Worm (Caenorhabditis elegans) whole organism, young adult: Measurements from ENCODE around the gene mlp-1.

Experiments used
- F22D6.2 ChIP-seq: sonication (generic microtip); optimal IDR thresholded peaks from 2 replicates; lab custom pipeline; 2016; ENCODE audit warnings: mild to moderate bottlenecking, missing genetic modification characterization, missing compliant biosample characterization
- F55B11.4 ChIP-seq: sonication (generic microtip); optimal IDR thresholded peaks from 2 replicates; lab custom pipeline; 2016; ENCODE audit warnings: missing compliant biosample characterization, missing genetic modification characterization, borderline replicate concordance; ENCODE audit not compliant: insufficient read depth
- K12H6.12 ChIP-seq: fragments of 200-800 bp; sonication (Bioruptor generic); optimal IDR thresholded peaks from 2 replicates; lab custom pipeline; 2018; ENCODE audit warnings: mild to moderate bottlenecking, missing genetic modification characterization, missing compliant biosample characterization
- T07F8.4 ChIP-seq: sonication (generic microtip); optimal IDR thresholded peaks from 2 replicates; lab custom pipeline; 2016; ENCODE audit warnings: mild to moderate bottlenecking, missing genetic modification characterization, moderate library complexity, missing compliant biosample characterization
- ZK185.1 ChIP-seq: sonication (generic microtip); optimal IDR thresholded peaks from 2 replicates; lab custom pipeline; 2016; ENCODE audit warnings: mild to moderate bottlenecking, missing genetic modification characterization, missing compliant biosample characterization; ENCODE audit not compliant: poor library complexity, severe bottlenecking
- akir-1 ChIP-seq: fragments of 200-800 bp; sonication (Bioruptor generic); optimal IDR thresholded peaks from 2 replicates; lab custom pipeline; 2018; ENCODE audit warnings: mild to moderate bottlenecking, missing genetic modification characterization, moderate library complexity, missing compliant biosample characterization
- aptf-3 ChIP-seq: fragments of 200-800 bp; sonication (Bioruptor generic); IDR thresholded peaks from 2 replicates; pipeline ENCODE4 v1.3.6; 2022; ENCODE audit warnings: missing genetic modification characterization, missing compliant biosample characterization
- atf-7 ChIP-seq: sonication (generic microtip); optimal IDR thresholded peaks from 2 replicates; lab custom pipeline; 2017; ENCODE audit warnings: mild to moderate bottlenecking, missing genetic modification characterization, missing compliant biosample characterization
- attf-3 ChIP-seq: fragments of 200-800 bp; sonication (Bioruptor generic); conservative IDR thresholded peaks from 2 replicates; pipeline ENCODE4 v1.3.6; 2022; ENCODE audit warnings: missing genetic modification reagents, missing genetic modification characterization, missing compliant biosample characterization
- ccch-3 ChIP-seq: fragments of 200-800 bp; sonication (Bioruptor generic); optimal IDR thresholded peaks from 2 replicates; lab custom pipeline; 2018; ENCODE audit warnings: mild to moderate bottlenecking, missing genetic modification characterization, missing compliant biosample characterization
- cebp-1 ChIP-seq, 2 experiments: fragments of 200-800 bp in 1 of 2; sonication (Bioruptor generic) in 1 of 2; sonication (generic microtip) in 1 of 2; IDR thresholded peaks in 1 of 2; optimal IDR thresholded peaks in 1 of 2; 2 replicates each; pipeline versions ENCODE4 v1.3.6 to Lab custom; 2017 to 2022; ENCODE audit warnings: missing compliant biosample characterization in 2 of 2, missing genetic modification characterization in 2 of 2, mild to moderate bottlenecking in 1 of 2, missing genetic modification reagents in 1 of 2, moderate library complexity in 1 of 2
- cebp-2 ChIP-seq: fragments of 200-800 bp; sonication (Bioruptor generic); IDR thresholded peaks from 2 replicates; pipeline ENCODE4 v1.3.6; 2022; ENCODE audit warnings: missing genetic modification characterization, missing compliant biosample characterization
- ceh-91 ChIP-seq: fragments of 200-800 bp; sonication (Bioruptor generic); IDR thresholded peaks from 2 replicates; pipeline ENCODE4 v1.3.6; 2022; ENCODE audit warnings: missing genetic modification reagents, missing genetic modification characterization, missing compliant biosample characterization
- egl-18 ChIP-seq: fragments of 200-800 bp; sonication (Bioruptor generic); IDR thresholded peaks from 2 replicates; pipeline ENCODE4 v1.3.6; 2022; ENCODE audit warnings: missing genetic modification reagents, missing genetic modification characterization, missing compliant biosample characterization
- egl-44 ChIP-seq: fragments of 200-800 bp; sonication (Bioruptor generic); IDR thresholded peaks from 2 replicates; pipeline ENCODE4 v1.3.6; 2022; ENCODE audit warnings: missing genetic modification reagents, missing genetic modification characterization, missing compliant biosample characterization
- ekl-4 ChIP-seq: fragments of 200-800 bp; sonication (Bioruptor generic); IDR thresholded peaks from 2 replicates; pipeline ENCODE4 v1.3.6; 2022; ENCODE audit warnings: missing genetic modification reagents, missing genetic modification characterization, missing compliant biosample characterization
- hlh-12 ChIP-seq: sonication (generic microtip); optimal IDR thresholded peaks from 2 replicates; lab custom pipeline; 2016; ENCODE audit warnings: missing genetic modification characterization, missing compliant biosample characterization
- let-526 ChIP-seq: fragments of 200-800 bp; sonication (Bioruptor generic); IDR thresholded peaks from 2 replicates; pipeline ENCODE4 v1.3.6; 2022; ENCODE audit warnings: missing genetic modification reagents, missing genetic modification characterization, missing compliant biosample characterization
- lin-26 ChIP-seq: fragments of 200-800 bp; sonication (Bioruptor generic); IDR thresholded peaks from 2 replicates; pipeline ENCODE4 v1.3.6; 2022; ENCODE audit warnings: missing genetic modification reagents, missing genetic modification characterization, missing compliant biosample characterization
- lin-40 ChIP-seq: sonication (generic microtip); optimal IDR thresholded peaks from 2 replicates; lab custom pipeline; 2016; ENCODE audit warnings: missing genetic modification characterization, mild to moderate bottlenecking, missing compliant biosample characterization, missing genotype, missing genetic modification reagents
- lin-54 ChIP-seq: fragments of 200-800 bp; sonication (Bioruptor generic); optimal IDR thresholded peaks from 2 replicates; lab custom pipeline; 2018; ENCODE audit warnings: mild to moderate bottlenecking, missing genetic modification characterization, missing compliant biosample characterization
- lsl-1 ChIP-seq: fragments of 200-800 bp; sonication (Bioruptor generic); optimal IDR thresholded peaks from 2 replicates; lab custom pipeline; 2018; ENCODE audit warnings: mild to moderate bottlenecking, missing genetic modification characterization, moderate library complexity, missing compliant biosample characterization
- lsy-27 ChIP-seq: sonication (generic microtip); optimal IDR thresholded peaks from 2 replicates; lab custom pipeline; 2017; ENCODE audit warnings: missing genetic modification characterization, mild to moderate bottlenecking, missing compliant biosample characterization, antibody characterized with exemption, missing genotype, borderline replicate concordance; ENCODE audit not compliant: insufficient read depth
- mel-28 ChIP-seq: sonication (generic microtip); optimal IDR thresholded peaks from 2 replicates; lab custom pipeline; 2016; ENCODE audit warnings: borderline replicate concordance, mild to moderate bottlenecking, missing genetic modification characterization, missing compliant biosample characterization
- nfya-1 ChIP-seq: sonication (generic microtip); optimal IDR thresholded peaks from 2 replicates; lab custom pipeline; 2017; ENCODE audit warnings: antibody characterized with exemption, missing compliant biosample characterization, missing genetic modification characterization, borderline replicate concordance; ENCODE audit not compliant: insufficient read depth
- nfyb-1 ChIP-seq: fragments of 200-800 bp; sonication (Bioruptor generic); IDR thresholded peaks from 2 replicates; pipeline ENCODE4 v1.3.6; 2022; ENCODE audit warnings: missing genetic modification reagents, missing genetic modification characterization, missing compliant biosample characterization
- nhr-179 ChIP-seq: sonication (generic microtip); optimal IDR thresholded peaks from 2 replicates; lab custom pipeline; 2016; ENCODE audit warnings: mild to moderate bottlenecking, missing genetic modification characterization, missing compliant biosample characterization
- nhr-90 ChIP-seq: sonication (generic microtip); optimal IDR thresholded peaks from 2 replicates; lab custom pipeline; 2016; ENCODE audit warnings: missing genotype, mild to moderate bottlenecking, missing genetic modification characterization, missing compliant biosample characterization
- rpc-1 ChIP-seq, 2 experiments: fragments of 150-350 bp in 1 of 2; sonication (generic microtip) in 1 of 2; optimal IDR thresholded peaks; 2 replicates each; lab custom pipeline; 2014 to 2018; ENCODE audit warnings: missing biosample characterization in 1 of 2, missing genetic modification characterization in 1 of 2, missing genetic modification reagents in 1 of 2, missing genotype in 1 of 2
- unc-62 ChIP-seq: fragments of 150-350 bp; optimal IDR thresholded peaks from 2 replicates; lab custom pipeline; 2014; ENCODE audit warnings: missing biosample characterization, missing genetic modification reagents, missing genetic modification characterization
- zfh-2 ChIP-seq: fragments of 200-800 bp; sonication (Bioruptor generic); conservative IDR thresholded peaks from 2 replicates; pipeline ENCODE4 v1.3.6; 2022; ENCODE audit warnings: missing genetic modification reagents, missing genetic modification characterization, missing compliant biosample characterization
- ztf-18 ChIP-seq: sonication (generic microtip); optimal IDR thresholded peaks from 2 replicates; lab custom pipeline; 2016; ENCODE audit warnings: missing genotype, mild to moderate bottlenecking, missing genetic modification characterization, missing compliant biosample characterization
- ztf-22 ChIP-seq: fragments of 200-800 bp; sonication (Bioruptor generic); optimal IDR thresholded peaks from 2 replicates; lab custom pipeline; 2018; ENCODE audit warnings: mild to moderate bottlenecking, missing genetic modification characterization, moderate library complexity, missing compliant biosample characterization
- ztf-25 ChIP-seq: fragments of 200-800 bp; sonication (Bioruptor generic); IDR thresholded peaks from 2 replicates; pipeline ENCODE4 v1.3.6; 2022; ENCODE audit warnings: missing genetic modification reagents, missing genetic modification characterization, missing compliant biosample characterization

The mlp-1 gene

ce11 chrIII:5999629-6000028 is 24.8 kb upstream of the mlp-1 start:
- peak; percentile 6 for TF ChIP-seq lin-40 (tag; lab: Kevin White, UChicago)
- TF ChIP-seq K12H6.12 = peak; percentile 35
- TF ChIP-seq nhr-179 (tag; lab: Kevin White, UChicago) = no peak
- no peak for TF ChIP-seq cebp-1 (GFP tag; IDR thresholded peaks at IDR 0.05; lab: Robert Waterston, UW)
- TF ChIP-seq cebp-1 (tag; optimal IDR thresholded peaks at IDR 0.05; lab: Kevin White, UChicago) = peak; percentile 34

ce11 chrIII:5998640-5999039 is 23.8 kb upstream of the mlp-1 start:
- TF ChIP-seq zfh-2 (0 out of 2 replicates have a peak, but pooled peaks have one; percentile 18), ZK185.1 (no peak), cebp-1 (GFP tag; IDR thresholded peaks at IDR 0.05; lab: Robert Waterston, UW) (no peak), cebp-1 (tag; optimal IDR thresholded peaks at IDR 0.05; lab: Kevin White, UChicago) (no peak), aptf-3 (GFP tag; lab: Robert Waterston, UW) (no peak)
- TF ChIP-seq, all 124 proteins: peak for 1

ce11 chrIII:5992913-5993312 is 18.1 kb upstream of the mlp-1 start, which contains the start of gene T04C9.1:
T04C9.1 (plus strand) TSS chrIII:5993213.
- TF ChIP-seq let-526 (GFP tag; lab: Robert Waterston, UW) (no peak), ceh-91 (GFP tag; lab: Robert Waterston, UW) (no peak), egl-18 (no peak), ztf-22 (GFP tag; lab: Kevin White, UChicago) (no peak), rpc-1 (optimal IDR thresholded peaks at IDR 0.05; lab: Kevin White, UChicago) (no peak), rpc-1 (tag; optimal IDR thresholded peaks at IDR 0.05; lab: Kevin White, UChicago) (no peak), lin-54 (GFP tag; lab: Kevin White, UChicago) (no peak), zfh-2 (no peak), lsl-1 (no peak), T07F8.4 (tag; lab: Kevin White, UChicago) (no peak), nhr-90 (tag; lab: Kevin White, UChicago) (no peak), egl-44 (GFP tag; lab: Robert Waterston, UW) (no peak), attf-3 (no peak), ekl-4 (no peak), akir-1 (GFP tag; lab: Kevin White, UChicago) (no peak), ztf-25 (no peak), ztf-18 (no peak), hlh-12 (tag; lab: Kevin White, UChicago) (no peak)

- TF ChIP-seq atf-7 (tag; lab: Kevin White, UChicago) (no peak), F22D6.2 (tag; lab: Kevin White, UChicago) (no peak), unc-62 (GFP tag; lab: Kevin White, UChicago) (no peak), ccch-3 (no peak), nfyb-1 (GFP tag; lab: Robert Waterston, UW) (no peak), F55B11.4 (tag; lab: Kevin White, UChicago) (no peak), hlh-12 (tag; lab: Kevin White, UChicago) (no peak), nfya-1 (no peak), lin-26 (GFP tag; lab: Robert Waterston, UW) (no peak), mel-28 (tag; lab: Kevin White, UChicago) (no peak), lsy-27 (no peak), cebp-2 (GFP tag; lab: Robert Waterston, UW) (no peak), lin-40 (tag; lab: Kevin White, UChicago) (no peak)
Measured at ce11 chrIII:5992043-5992442, 17.2 kb upstream of the mlp-1 start.
